Fruit fly (Drosophila melanogaster): ENCODE results near the gene CG32532.

CG32532 gene

DNA sequence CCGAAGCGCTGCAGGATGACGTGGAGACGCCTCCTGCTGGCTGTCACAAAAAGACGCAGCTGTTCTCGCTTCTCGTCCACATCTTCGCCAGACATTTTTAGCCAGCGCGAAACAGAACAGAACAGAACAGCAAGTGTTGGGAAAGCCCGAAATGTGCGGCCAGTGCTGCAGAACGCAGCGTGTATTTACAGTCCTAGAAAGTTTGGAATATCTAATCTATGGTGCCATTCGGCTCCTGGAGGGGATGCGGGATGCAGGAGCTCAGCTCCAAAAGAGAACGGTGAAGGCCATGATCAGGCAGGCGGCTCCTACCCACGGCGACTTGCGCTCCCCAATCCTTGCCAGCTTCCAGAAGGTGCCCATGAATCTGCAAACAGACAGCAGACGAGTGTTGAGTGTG is 53.0 kb downstream of the CG32532 start, which contains the start of gene CG12204 (continued):
- TF ChIP-seq CG33557 (GFP tag; optimal IDR thresholded peaks at IDR 0.05) (no peak), CG12299 (tag; optimal IDR thresholded peaks at IDR 0.05) (no peak), CG13624 (GFP tag; optimal IDR thresholded peaks at IDR 0.05) (no peak), bowl (GFP tag; IDR thresholded peaks at IDR 0.05) (no peak), NFAT (GFP tag; IDR thresholded peaks at IDR 0.05) (peak; percentile 43; the same call in 1 of the 2 replicates), tna (GFP tag; IDR thresholded peaks at IDR 0.05; ENCODE audit: partially characterized antibody) (no peak), CG10979 (tag; optimal IDR thresholded peaks at IDR 0.05) (no peak), Dad (GFP tag; optimal IDR thresholded peaks at IDR 0.05) (peak; percentile 11), salm (tag; optimal IDR thresholded peaks at IDR 0.05) (no peak), amos (GFP tag; IDR thresholded peaks at IDR 0.05; ENCODE audit: partially characterized antibody) (peak; percentile 30; the same call in 1 of the 2 replicates), exex (tag; optimal IDR thresholded peaks at IDR 0.05) (no peak), CTCF (GFP tag; optimal IDR thresholded peaks at IDR 0.05) (no peak), luna (GFP tag; optimal IDR thresholded peaks at IDR 0.05) (no peak), CG18764 (GFP tag; optimal IDR thresholded peaks at IDR 0.05) (no peak), Hand (GFP tag; optimal IDR thresholded peaks at IDR 0.05) (no peak), stwl (tag; optimal IDR thresholded peaks at IDR 0.05) (peak; percentile 70), emc (GFP tag; optimal IDR thresholded peaks at IDR 0.05) (no peak), Xbp1 (GFP tag; optimal IDR thresholded peaks at IDR 0.05) (no peak), CG15479 (GFP tag; optimal IDR thresholded peaks at IDR 0.05) (no peak), B-H1 (GFP tag; IDR thresholded peaks at IDR 0.05) (no peak), CG4328 (GFP tag; optimal IDR thresholded peaks at IDR 0.05) (no peak), phol (tag; optimal IDR thresholded peaks at IDR 0.05) (no peak), Med (GFP tag) (peak; percentile 91), CG2116 (GFP tag; optimal IDR thresholded peaks at IDR 0.05) (no peak), ewg (GFP tag; optimal IDR thresholded peaks at IDR 0.05) (no peak), CG4617 (GFP tag; optimal IDR thresholded peaks at IDR 0.05; ENCODE audit: borderline replicate concordance) (no peak), al (GFP tag; IDR thresholded peaks at IDR 0.05) (no peak), Antp (GFP tag; optimal IDR thresholded peaks at IDR 0.05) (peak; percentile 28)

DNA sequence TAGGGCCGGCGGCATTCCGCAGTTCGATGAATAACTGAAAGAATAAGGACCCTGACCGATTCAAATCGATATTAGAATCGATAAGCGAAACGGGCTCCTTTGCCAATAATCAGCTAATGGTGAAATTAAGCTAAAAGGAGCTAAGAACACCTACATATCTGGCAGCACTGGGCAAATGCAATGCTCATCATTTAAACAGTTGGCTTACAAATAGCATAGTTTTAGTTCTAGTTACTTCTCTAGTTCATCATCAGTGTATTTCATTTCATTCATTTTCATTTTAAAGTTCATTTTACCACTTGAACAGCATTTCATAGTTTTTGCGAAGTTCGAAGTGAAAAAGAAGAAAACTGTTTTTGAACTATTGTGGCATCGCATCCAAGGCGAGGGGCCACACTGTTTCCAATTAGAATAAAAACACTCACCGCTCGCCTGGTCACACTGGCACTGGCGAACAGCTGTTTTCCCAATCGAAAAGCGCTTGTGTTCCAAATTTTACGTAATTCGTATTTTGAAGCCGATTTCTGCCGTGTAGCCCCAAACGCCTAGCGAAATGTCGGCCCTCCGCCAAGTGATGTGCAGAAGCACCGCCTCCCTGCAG is 55.2 kb downstream of the CG32532 start, which contains the start of the genes pcm and ND-18:
TSS of gene pcm (minus strand) at position 28 of the 601 bp plus-strand sequence.
TSS of gene ND-18 (plus strand) at position 438 of the 601 bp plus-strand sequence.
- TF ChIP-seq so (GFP tag; IDR thresholded peaks at IDR 0.05) (no peak), Doc3 (GFP tag; IDR thresholded peaks at IDR 0.05; ENCODE audit: partially characterized antibody) (no peak), Lhr (GFP tag; optimal IDR thresholded peaks at IDR 0.05) (no peak), insv (GFP tag; optimal IDR thresholded peaks at IDR 0.05) (peak; percentile 90 to 98), Dref (GFP tag; IDR thresholded peaks at IDR 0.05) (peak; percentile 49), ham (GFP tag; IDR thresholded peaks at IDR 0.05) (no peak), CG10462 (GFP tag; optimal IDR thresholded peaks at IDR 0.05) (no peak), slp2 (GFP tag; optimal IDR thresholded peaks at IDR 0.05) (no peak), cwo (GFP tag; optimal IDR thresholded peaks at IDR 0.05) (no peak), hb (GFP tag; IDR thresholded peaks at IDR 0.05; ENCODE audit: partially characterized antibody) (no peak), rib (GFP tag; IDR thresholded peaks at IDR 0.05) (no peak), ewg (GFP tag; optimal IDR thresholded peaks at IDR 0.05) (no peak), sim (GFP tag; IDR thresholded peaks at IDR 0.05) (no peak), CG14965 (GFP tag; optimal IDR thresholded peaks at IDR 0.05; ENCODE audit: borderline replicate concordance) (no peak), en (GFP tag; optimal IDR thresholded peaks at IDR 0.05) (no peak), CG10267 (tag; optimal IDR thresholded peaks at IDR 0.05) (peak; percentile 54), fd102C (GFP tag; optimal IDR thresholded peaks at IDR 0.05) (no peak), ase (GFP tag; IDR thresholded peaks at IDR 0.05) (no peak), CG10431 (GFP tag; optimal IDR thresholded peaks at IDR 0.05) (no peak), CG10959 (GFP tag; IDR thresholded peaks at IDR 0.05) (no peak), CG1024 (GFP tag; IDR thresholded peaks at IDR 0.05) (no peak), bab2 (GFP tag; optimal IDR thresholded peaks at IDR 0.05) (no peak), CG4730 (GFP tag; IDR thresholded peaks at IDR 0.05) (no peak), Poxn (GFP tag; IDR thresholded peaks at IDR 0.05) (no peak), CG4820 (GFP tag; optimal IDR thresholded peaks at IDR 0.05) (no peak)

All from whole organism, embryonic.